Worm (Caenorhabditis elegans): ENCODE measurements around the gene F59E12.1.

F59E12.1 gene

DNA sequence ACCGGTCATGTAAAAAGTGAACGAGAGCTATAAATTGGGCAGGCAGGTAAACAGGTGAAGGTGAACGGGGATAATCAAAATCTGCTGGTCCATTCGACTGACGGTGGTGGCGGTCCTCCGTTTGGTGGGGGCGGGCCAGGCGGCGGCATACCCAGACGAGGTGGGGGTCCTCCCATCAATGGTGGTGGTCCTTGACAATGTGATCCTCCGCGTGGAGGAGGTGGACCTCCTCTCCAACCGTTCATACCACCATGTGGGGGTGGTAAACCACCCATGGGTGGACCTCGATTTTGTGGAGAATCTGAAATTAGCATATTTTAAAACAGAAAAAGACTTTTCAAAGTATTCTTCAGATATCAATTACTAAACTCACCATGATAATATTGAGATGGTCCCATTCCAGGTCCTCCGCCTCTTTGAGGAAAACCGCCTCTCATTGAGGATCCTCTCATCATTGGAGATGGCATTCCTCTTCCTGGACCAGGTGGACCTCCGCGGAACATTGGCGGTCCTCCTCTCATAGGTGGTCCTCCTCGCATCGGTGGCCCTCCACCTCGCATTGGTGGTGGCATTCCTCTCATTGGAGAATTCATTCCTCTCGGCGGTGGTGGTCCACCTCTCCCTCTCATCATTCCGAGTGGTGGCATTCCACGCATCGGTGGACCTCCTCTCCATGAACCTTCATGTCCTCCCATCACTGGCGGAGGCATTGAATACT lies 13.8 kb upstream of the F59E12.1 start:
- TF ChIP-seq lsy-12 (tag; optimal IDR thresholded peaks at IDR 0.05) (no peak), unc-62 (GFP tag; optimal IDR thresholded peaks at IDR 0.05) (no peak), hmg-11 (tag; optimal IDR thresholded peaks at IDR 0.05) (no peak), skn-1 (tag; optimal IDR thresholded peaks at IDR 0.05) (no peak), ceh-9 (tag; optimal IDR thresholded peaks at IDR 0.05) (no peak), R02D3.7 (tag; optimal IDR thresholded peaks at IDR 0.05) (no peak), nhr-77 (tag; optimal IDR thresholded peaks at IDR 0.05) (no peak), ceh-28 (tag; optimal IDR thresholded peaks at IDR 0.05) (no peak), ama-1 (optimal IDR thresholded peaks at IDR 0.05) (no peak)

- TF ChIP-seq elt-2 (tag; optimal IDR thresholded peaks at IDR 0.05): no peak
- no peak for TF ChIP-seq nhr-67 (tag; optimal IDR thresholded peaks at IDR 0.05)
- no peak for TF ChIP-seq lsy-12 (tag; optimal IDR thresholded peaks at IDR 0.05)
- TF ChIP-seq tbx-2 (tag; optimal IDR thresholded peaks at IDR 0.05): no peak
- TF ChIP-seq eor-1 (tag; optimal IDR thresholded peaks at IDR 0.05): no peak
Observed at ce11 chrII:5642110-5642509, 12.2 kb upstream of the F59E12.1 start.

ce11 chrII:5646942-5647341 lies 7.4 kb upstream of the F59E12.1 start, which contains the start of gene F59E12.9:
Gene F59E12.9 (minus strand): TSS chrII:5647042.
- TF ChIP-seq nhr-237 (tag; optimal IDR thresholded peaks at IDR 0.05): no peak
- no peak for TF ChIP-seq skn-1 (tag; optimal IDR thresholded peaks at IDR 0.05)
- TF ChIP-seq nhr-28 (tag; optimal IDR thresholded peaks at IDR 0.05): no peak
- TF ChIP-seq lin-15B (tag; optimal IDR thresholded peaks at IDR 0.05): no peak
- TF ChIP-seq unc-62 (GFP tag; optimal IDR thresholded peaks at IDR 0.05): no peak
- no peak for TF ChIP-seq unc-39 (tag; optimal IDR thresholded peaks at IDR 0.05)
- TF ChIP-seq nhr-77 (tag; optimal IDR thresholded peaks at IDR 0.05): no peak
- no peak for TF ChIP-seq ceh-28 (tag; optimal IDR thresholded peaks at IDR 0.05)
- no peak for TF ChIP-seq elt-1 (tag; optimal IDR thresholded peaks at IDR 0.05)
- no peak for TF ChIP-seq nhr-76 (tag; optimal IDR thresholded peaks at IDR 0.05)
- no peak for TF ChIP-seq nhr-67 (tag; optimal IDR thresholded peaks at IDR 0.05)
- no peak for TF ChIP-seq egl-5 (tag; optimal IDR thresholded peaks at IDR 0.05)
- no peak for TF ChIP-seq ceh-82 (tag; optimal IDR thresholded peaks at IDR 0.05)
- TF ChIP-seq fkh-2 (tag; optimal IDR thresholded peaks at IDR 0.05): no peak
- no peak for TF ChIP-seq hmg-11 (tag; optimal IDR thresholded peaks at IDR 0.05)
- TF ChIP-seq nfya-1 (tag; optimal IDR thresholded peaks at IDR 0.05; ENCODE audit: insufficient read depth): no peak
- TF ChIP-seq nhr-43 (tag; optimal IDR thresholded peaks at IDR 0.05; ENCODE audit: poor library complexity, severe bottlenecking): no peak
- TF ChIP-seq aly-2 (tag; optimal IDR thresholded peaks at IDR 0.05): no peak
- TF ChIP-seq pqm-1 (tag; optimal IDR thresholded peaks at IDR 0.05): no peak
- TF ChIP-seq ama-1 (optimal IDR thresholded peaks at IDR 0.05): no peak

DNA sequence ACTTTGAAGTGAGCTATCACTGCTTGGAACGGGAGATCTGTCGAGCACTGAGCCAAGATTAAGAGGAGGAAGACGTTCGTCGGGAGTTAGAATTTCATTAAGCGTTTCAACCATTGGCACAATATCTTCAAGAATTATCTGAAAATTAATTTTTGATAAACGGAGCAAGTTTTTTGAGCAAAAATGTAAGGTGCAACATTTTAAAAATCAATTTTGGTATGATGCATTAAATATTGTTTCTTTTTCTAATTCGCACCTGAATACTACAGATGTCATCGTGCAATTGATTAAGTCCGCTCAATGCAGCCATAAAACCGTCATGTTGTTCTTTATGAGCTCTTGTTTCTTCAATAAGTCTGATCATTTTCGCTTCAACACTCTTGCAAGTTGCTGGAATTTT lies 6.0 kb upstream of the F59E12.1 start, which contains the start of gene ddl-1:
ddl-1 (minus strand) TSS at position 101 of the 400 bp plus-strand sequence.
- TF ChIP-seq elt-1 (tag; optimal IDR thresholded peaks at IDR 0.05) (no peak), egl-27 (tag; optimal IDR thresholded peaks at IDR 0.05) (no peak), tbx-2 (tag; optimal IDR thresholded peaks at IDR 0.05) (no peak), nhr-11 (tag; optimal IDR thresholded peaks at IDR 0.05) (no peak), nfya-1 (tag; optimal IDR thresholded peaks at IDR 0.05; ENCODE audit: insufficient read depth) (no peak), lin-39 (tag; optimal IDR thresholded peaks at IDR 0.05) (no peak), nhr-12 (tag; optimal IDR thresholded peaks at IDR 0.05) (no peak), fos-1 (tag; optimal IDR thresholded peaks at IDR 0.05) (no peak), unc-39 (tag; optimal IDR thresholded peaks at IDR 0.05) (no peak), nhr-23 (tag; optimal IDR thresholded peaks at IDR 0.05) (no peak), elt-3 (tag; optimal IDR thresholded peaks at IDR 0.05) (no peak), pqm-1 (tag; optimal IDR thresholded peaks at IDR 0.05) (no peak), elt-2 (tag; optimal IDR thresholded peaks at IDR 0.05) (no peak), nhr-237 (tag; optimal IDR thresholded peaks at IDR 0.05) (no peak), nhr-28 (tag; optimal IDR thresholded peaks at IDR 0.05) (no peak), nhr-43 (tag; optimal IDR thresholded peaks at IDR 0.05; ENCODE audit: poor library complexity, severe bottlenecking) (no peak), fkh-2 (tag; optimal IDR thresholded peaks at IDR 0.05) (no peak), ceh-28 (tag; optimal IDR thresholded peaks at IDR 0.05) (no peak)

Measured in whole organism, L3 larva.